Worm (Caenorhabditis elegans) whole organism, L2 larva: ENCODE data around the gene math-20.
A peak's percentile ranks its signal among the peaks of the same experiment; 100 is the strongest.

ENCODE experiments used
- F13H6.1 ChIP-seq: sonication (generic microtip); optimal IDR thresholded peaks from 2 replicates; lab custom pipeline; 2016; ENCODE audit warnings: missing genetic modification characterization, missing compliant biosample characterization
- Y55F3AM.14 ChIP-seq: fragments of 200-800 bp; sonication (Bioruptor generic); optimal IDR thresholded peaks from 2 replicates; lab custom pipeline; 2018; ENCODE audit warnings: mild to moderate bottlenecking, missing genetic modification characterization, missing compliant biosample characterization
- alr-1 ChIP-seq: fragments of 150-350 bp; optimal IDR thresholded peaks from 2 replicates; lab custom pipeline; 2014; ENCODE audit warnings: missing biosample characterization, missing genetic modification characterization
- aly-2 ChIP-seq: fragments of 150-350 bp; optimal IDR thresholded peaks from 2 replicates; lab custom pipeline; 2014; ENCODE audit warnings: missing biosample characterization, missing genetic modification characterization
- ama-1 ChIP-seq: fragments of 150-350 bp; optimal IDR thresholded peaks from 2 replicates; lab custom pipeline; 2018; ENCODE audit warnings: inconsistent platforms
- ceh-82 ChIP-seq: fragments of 150-350 bp; optimal IDR thresholded peaks from 2 replicates; lab custom pipeline; 2014; ENCODE audit warnings: missing biosample characterization, missing genetic modification characterization
- crh-2 ChIP-seq: sonication (generic microtip); optimal IDR thresholded peaks from 2 replicates; lab custom pipeline; 2017; ENCODE audit warnings: missing biosample characterization, missing genetic modification characterization
- dmd-4 ChIP-seq: sonication (generic microtip); optimal IDR thresholded peaks from 2 replicates; lab custom pipeline; 2017; ENCODE audit warnings: missing biosample characterization, missing genetic modification characterization
- egl-27 ChIP-seq: sonication (generic microtip); optimal IDR thresholded peaks from 3 replicates; lab custom pipeline; 2017; ENCODE audit warnings: missing biosample characterization, missing genetic modification reagents, missing genetic modification characterization
- elt-3 ChIP-seq: sonication (generic microtip); optimal IDR thresholded peaks from 2 replicates; lab custom pipeline; 2017; ENCODE audit warnings: missing biosample characterization, missing genetic modification characterization
- gmeb-1 ChIP-seq: fragments of 150-350 bp; optimal IDR thresholded peaks from 2 replicates; lab custom pipeline; 2014; ENCODE audit warnings: missing biosample characterization, missing genetic modification characterization
- lin-11 ChIP-seq: fragments of 150-350 bp; sonication (generic microtip); optimal IDR thresholded peaks from 2 replicates; lab custom pipeline; 2014; ENCODE audit warnings: missing biosample characterization, missing genetic modification characterization, inconsistent platforms, mixed read lengths
- lin-13 ChIP-seq: fragments of 150-350 bp; optimal IDR thresholded peaks from 2 replicates; lab custom pipeline; 2014; ENCODE audit warnings: missing biosample characterization, missing genetic modification reagents, missing genetic modification characterization
- mab-5 ChIP-seq: fragments of 150-350 bp; optimal IDR thresholded peaks from 2 replicates; lab custom pipeline; 2014; ENCODE audit warnings: missing biosample characterization, missing genetic modification characterization
- mbf-1 ChIP-seq: sonication (generic microtip); optimal IDR thresholded peaks from 2 replicates; lab custom pipeline; 2017; ENCODE audit warnings: missing biosample characterization, missing genetic modification characterization
- mdl-1 ChIP-seq, 2 experiments: fragments of 150-350 bp in 1 of 2; sonication (generic microtip) in 1 of 2; optimal IDR thresholded peaks; 2 replicates each; lab custom pipeline; 2017; ENCODE audit warnings: missing biosample characterization in 2 of 2, missing genetic modification characterization in 2 of 2
- nhr-10 ChIP-seq: sonication (generic microtip); optimal IDR thresholded peaks from 2 replicates; lab custom pipeline; 2017; ENCODE audit warnings: missing biosample characterization, missing genetic modification characterization
- nhr-12 ChIP-seq: fragments of 150-350 bp; optimal IDR thresholded peaks from 2 replicates; lab custom pipeline; 2014; ENCODE audit warnings: missing biosample characterization, missing genetic modification characterization
- nhr-129 ChIP-seq: fragments of 150-350 bp; optimal IDR thresholded peaks from 2 replicates; lab custom pipeline; 2014; ENCODE audit warnings: missing biosample characterization, missing genetic modification characterization
- nhr-23 ChIP-seq: fragments of 150-350 bp; optimal IDR thresholded peaks from 2 replicates; lab custom pipeline; 2014; ENCODE audit warnings: missing biosample characterization, missing genetic modification reagents, missing genetic modification characterization
- nhr-237 ChIP-seq: fragments of 150-350 bp; optimal IDR thresholded peaks from 2 replicates; lab custom pipeline; 2014; ENCODE audit warnings: missing biosample characterization, missing genetic modification characterization
- nhr-25 ChIP-seq: fragments of 150-350 bp; sonication (generic microtip); optimal IDR thresholded peaks from 3 replicates; lab custom pipeline; 2014; ENCODE audit warnings: missing biosample characterization, missing genetic modification characterization
- nhr-6 ChIP-seq: fragments of 150-350 bp; optimal IDR thresholded peaks from 2 replicates; lab custom pipeline; 2014; ENCODE audit warnings: missing biosample characterization, missing genetic modification characterization
- skn-1 ChIP-seq: sonication (generic microtip); optimal IDR thresholded peaks from 2 replicates; lab custom pipeline; 2017; ENCODE audit warnings: missing biosample characterization, missing genetic modification characterization
- sma-3 ChIP-seq: sonication (generic microtip); optimal IDR thresholded peaks from 2 replicates; lab custom pipeline; 2016; ENCODE audit warnings: missing genetic modification reagents, missing genetic modification characterization, missing compliant biosample characterization
- sma-9 ChIP-seq, 2 experiments: fragments of 150-350 bp in 1 of 2; sonication (generic microtip) in 1 of 2; optimal IDR thresholded peaks; 2 replicates each; lab custom pipeline; 2014 to 2016; ENCODE audit warnings: missing genetic modification characterization in 2 of 2, mild to moderate bottlenecking in 1 of 2, missing biosample characterization in 1 of 2, missing compliant biosample characterization in 1 of 2, missing genetic modification reagents in 1 of 2, moderate library complexity in 1 of 2
- snpc-4 ChIP-seq: fragments of 150-350 bp; optimal IDR thresholded peaks from 2 replicates; lab custom pipeline; 2014; ENCODE audit warnings: missing biosample characterization, missing genetic modification characterization
- unc-55 ChIP-seq: fragments of 150-350 bp; sonication (generic microtip); optimal IDR thresholded peaks from 3 replicates; lab custom pipeline; 2014; ENCODE audit warnings: missing biosample characterization, missing genetic modification reagents, missing genetic modification characterization
- unc-62 ChIP-seq: fragments of 150-350 bp; optimal IDR thresholded peaks from 2 replicates; lab custom pipeline; 2014; ENCODE audit warnings: missing biosample characterization, missing genetic modification reagents, missing genetic modification characterization
- zag-1 ChIP-seq: fragments of 150-350 bp; optimal IDR thresholded peaks from 2 replicates; lab custom pipeline; 2014; ENCODE audit warnings: missing biosample characterization, missing genetic modification characterization
- ztf-1 ChIP-seq: fragments of 200-800 bp; sonication (Bioruptor generic); conservative IDR thresholded peaks from 2 replicates; pipeline ENCODE4 v1.3.6; 2022; ENCODE audit warnings: missing genetic modification characterization, missing compliant biosample characterization
- ztf-11 ChIP-seq: sonication (generic microtip); optimal IDR thresholded peaks from 2 replicates; lab custom pipeline; 2017; ENCODE audit warnings: missing biosample characterization, missing genetic modification characterization
- ztf-4 ChIP-seq: fragments of 150-350 bp; optimal IDR thresholded peaks from 2 replicates; lab custom pipeline; 2014; ENCODE audit warnings: missing biosample characterization, missing genetic modification characterization

math-20 gene

ce11 chrII:2030367-2030766 is 34.0 kb downstream of the math-20 start, which contains the start of gene bath-3:
Gene bath-3, minus strand, starts transcription at chrII:2030467.
- TF ChIP-seq dmd-4 (tag; lab: Kevin White, UChicago), result no peak
- no peak for TF ChIP-seq ztf-11 (tag; lab: Kevin White, UChicago)
- TF ChIP-seq skn-1 (tag; lab: Kevin White, UChicago), result no peak

ce11 chrII:2031852-2032251 is 35.5 kb downstream of the math-20 start, which contains the start of gene bath-5:
Gene bath-5, minus strand, starts transcription at chrII:2031952.
- TF ChIP-seq unc-55 (no peak), nhr-6 (tag; lab: Kevin White, UChicago) (no peak), skn-1 (tag; lab: Kevin White, UChicago) (no peak), zag-1 (no peak), lin-11 (tag; lab: Kevin White, UChicago) (no peak), crh-2 (tag; lab: Kevin White, UChicago) (no peak), ztf-11 (tag; lab: Kevin White, UChicago) (no peak), nhr-25 (tag; lab: Kevin White, UChicago) (no peak), egl-27 (tag; lab: Kevin White, UChicago) (no peak), ztf-1 (no peak), mab-5 (tag; lab: Kevin White, UChicago) (no peak), alr-1 (tag; lab: Kevin White, UChicago) (no peak), unc-62 (GFP tag; lab: Kevin White, UChicago) (no peak), lin-13 (GFP tag; lab: Kevin White, UChicago) (no peak)

- TF ChIP-seq gmeb-1 (tag; lab: Kevin White, UChicago) (peak; percentile 78), unc-55 (peak; percentile 4)
Measured at ce11 chrII:2032282-2032681, 35.9 kb downstream of the math-20 start, which contains the start of gene btb-4. Gene btb-4, plus strand, starts transcription at chrII:2032316.

- TF ChIP-seq elt-3 (tag; lab: Kevin White, UChicago) (no peak), gmeb-1 (tag; lab: Kevin White, UChicago) (no peak), ceh-82 (tag; lab: Kevin White, UChicago) (no peak), nhr-237 (tag; lab: Kevin White, UChicago) (no peak), ztf-1 (no peak), Y55F3AM.14 (GFP tag; lab: Kevin White, UChicago) (no peak), mbf-1 (tag; lab: Kevin White, UChicago) (no peak), alr-1 (tag; lab: Kevin White, UChicago) (no peak), unc-62 (GFP tag; lab: Kevin White, UChicago) (no peak), mdl-1 (tag; optimal IDR thresholded peaks at IDR 0.05; lab: Kevin White, UChicago) (no peak), nhr-10 (tag; lab: Kevin White, UChicago) (no peak), sma-3 (GFP tag; lab: Kevin White, UChicago) (no peak), F13H6.1 (no peak), nhr-129 (tag; lab: Kevin White, UChicago) (no peak), sma-9 (GFP tag; optimal IDR thresholded peaks at IDR 0.05; lab: Kevin White, UChicago) (no peak), sma-9 (tag; optimal IDR thresholded peaks at IDR 0.05; lab: Kevin White, UChicago) (no peak), egl-27 (tag; lab: Kevin White, UChicago) (no peak), ztf-4 (no peak), nhr-12 (no peak), lin-11 (tag; lab: Kevin White, UChicago) (no peak), lin-13 (GFP tag; lab: Kevin White, UChicago) (no peak)
Measured at ce11 chrII:2033286-2033685, 36.9 kb downstream of the math-20 start, which contains the start of gene F59H6.14. Gene F59H6.14, plus strand, starts transcription at chrII:2033586.

- TF ChIP-seq dmd-4 (tag; lab: Kevin White, UChicago) (no peak), aly-2 (tag; lab: Kevin White, UChicago) (no peak), ama-1 (lab: Kevin White, UChicago) (no peak), nhr-23 (tag; lab: Kevin White, UChicago) (no peak), snpc-4 (tag; lab: Kevin White, UChicago) (no peak)
Measured at ce11 chrII:2039288-2039687, 43.0 kb downstream of the math-20 start, which contains the start of gene bath-19. Gene bath-19, minus strand, starts transcription at chrII:2039388.
